Fruit fly (Drosophila melanogaster) whole organism, embryonic: ENCODE data around the gene CG34266.

Experiments
- Atf3 ChIP-seq: fragments of 200-800 bp; sonication (Bioruptor generic); optimal IDR thresholded peaks from 3 replicates; lab custom pipeline; 2016; ENCODE audit warnings: missing biosample characterization, missing genetic modification characterization
- B-H1 ChIP-seq: fragments of 200-800 bp; sonication (Bioruptor generic); IDR thresholded peaks from 3 replicates; pipeline ENCODE4 v1.3.6; 2022; ENCODE audit warnings: missing biosample characterization, missing genetic modification characterization
- CG10543 ChIP-seq: fragments of 200-800 bp; sonication (Bioruptor generic); optimal IDR thresholded peaks from 3 replicates; lab custom pipeline; 2017; ENCODE audit warnings: missing biosample characterization, mild to moderate bottlenecking, missing genetic modification characterization, moderate library complexity
- CG11456 ChIP-seq: fragments of 200-800 bp; sonication (Bioruptor generic); IDR thresholded peaks from 3 replicates; pipeline ENCODE4 v1.3.6; 2022; ENCODE audit warnings: missing biosample characterization, missing genetic modification characterization
- CG14014 ChIP-seq: fragments of 200-800 bp; sonication (Bioruptor generic); IDR thresholded peaks from 2 replicates; pipeline ENCODE4 v1.3.6; 2022; ENCODE audit warnings: missing biosample characterization, missing genetic modification characterization
- CG14965 ChIP-seq: fragments of 200-800 bp; sonication (Bioruptor generic); optimal IDR thresholded peaks from 2 replicates; lab custom pipeline; 2016; ENCODE audit warnings: missing biosample characterization, missing genetic modification characterization, borderline replicate concordance
- CG15269 ChIP-seq: fragments of 200-800 bp; sonication (Bioruptor generic); optimal IDR thresholded peaks from 2 replicates; lab custom pipeline; 2018; ENCODE audit warnings: missing biosample characterization, mild to moderate bottlenecking, missing genetic modification characterization, moderate library complexity
- CG2678 ChIP-seq: fragments of 200-800 bp; sonication (Bioruptor generic); optimal IDR thresholded peaks from 3 replicates; lab custom pipeline; 2019; ENCODE audit warnings: missing biosample characterization, mild to moderate bottlenecking, missing genetic modification characterization, moderate library complexity
- CG4424 ChIP-seq: fragments of 200-800 bp; sonication (Bioruptor generic); optimal IDR thresholded peaks from 3 replicates; lab custom pipeline; 2016; ENCODE audit warnings: missing biosample characterization, missing genetic modification characterization
- CG8290 ChIP-seq, 3 experiments: fragments of 200-800 bp; sonication (Bioruptor generic); optimal IDR thresholded peaks; 2 replicates each; lab custom pipeline; 2016 to 2019; ENCODE audit warnings: missing biosample characterization in 3 of 3, missing genetic modification characterization in 3 of 3, mild to moderate bottlenecking in 2 of 3, moderate library complexity in 1 of 3
- Fer3 ChIP-seq: fragments of 200-800 bp; sonication (Bioruptor generic); optimal IDR thresholded peaks from 2 replicates; lab custom pipeline; 2018; ENCODE audit warnings: missing biosample characterization, mild to moderate bottlenecking, missing genetic modification characterization, moderate library complexity
- GATAe ChIP-seq: fragments of 200-800 bp; sonication (Bioruptor generic); conservative IDR thresholded peaks from 2 replicates; pipeline ENCODE4 v1.3.6; 2022; ENCODE audit warnings: missing biosample characterization, missing genetic modification characterization
- H2.0 ChIP-seq: fragments of 200-800 bp; sonication (Bioruptor generic); IDR thresholded peaks from 2 replicates; pipeline ENCODE4 v1.3.6; 2022; ENCODE audit warnings: missing biosample characterization, missing genetic modification characterization
- Hr39 ChIP-seq: fragments of >200 bp; optimal IDR thresholded peaks from 2 replicates; lab custom pipeline; 2017
- Hr78 ChIP-seq, 2 experiments: fragments of 200-800 bp in 1 of 2; fragments of >200 bp in 1 of 2; sonication (Bioruptor generic) in 1 of 2; optimal IDR thresholded peaks; 2 replicates each; lab custom pipeline; 2017 to 2019; ENCODE audit warnings: missing biosample characterization in 2 of 2, missing genetic modification characterization in 2 of 2, mild to moderate bottlenecking in 1 of 2, moderate library complexity in 1 of 2
- PHDP ChIP-seq: fragments of 200-800 bp; sonication (Bioruptor generic); optimal IDR thresholded peaks from 3 replicates; lab custom pipeline; 2018; ENCODE audit warnings: missing biosample characterization, mild to moderate bottlenecking, missing genetic modification characterization, moderate library complexity
- Scr ChIP-seq: fragments of 200-800 bp; sonication (Bioruptor generic); IDR thresholded peaks from 2 replicates; pipeline ENCODE4 v1.3.6; 2022; ENCODE audit warnings: missing biosample characterization, missing genetic modification characterization; ENCODE audit not compliant: partially characterized antibody
- Side ChIP-seq: fragments of 200-800 bp; sonication (Bioruptor generic); optimal IDR thresholded peaks from 2 replicates; lab custom pipeline; 2016; ENCODE audit warnings: missing biosample characterization, missing genetic modification characterization
- Sry-β ChIP-seq: fragments of 200-800 bp; sonication (Bioruptor generic); optimal IDR thresholded peaks from 2 replicates; lab custom pipeline; 2018; ENCODE audit warnings: missing biosample characterization, mild to moderate bottlenecking, missing genetic modification characterization, moderate library complexity
- Xrp1 ChIP-seq: fragments of 200-800 bp; sonication (Bioruptor generic); IDR thresholded peaks from 2 replicates; pipeline ENCODE4 v1.3.6; 2022; ENCODE audit warnings: missing biosample characterization, missing genetic modification characterization
- chinmo ChIP-seq: fragments of 200-800 bp; sonication (Bioruptor generic); IDR thresholded peaks from 4 replicates; pipeline ENCODE4 v1.3.6; 2022; ENCODE audit warnings: missing biosample characterization, missing genetic modification characterization; ENCODE audit not compliant: partially characterized antibody
- chm ChIP-seq: fragments of 200-800 bp; sonication (Bioruptor generic); IDR thresholded peaks from 2 replicates; pipeline ENCODE4 v1.3.6; 2022; ENCODE audit warnings: missing biosample characterization, missing genetic modification characterization
- crp ChIP-seq, 2 experiments: fragments of 200-800 bp; sonication (Bioruptor generic); optimal IDR thresholded peaks; 2 replicates in 1 of 2; 3 replicates in 1 of 2; lab custom pipeline; 2017; ENCODE audit warnings: missing biosample characterization in 2 of 2, missing genetic modification characterization in 2 of 2, mild to moderate bottlenecking in 1 of 2, moderate library complexity in 1 of 2
- cwo ChIP-seq: fragments of 200-800 bp; sonication (Bioruptor generic); optimal IDR thresholded peaks from 3 replicates; lab custom pipeline; 2017; ENCODE audit warnings: missing biosample characterization, missing genetic modification characterization, mild to moderate bottlenecking, moderate library complexity, missing genetic modification reagents
- exex ChIP-seq: fragments of 200-800 bp; sonication (Bioruptor generic); optimal IDR thresholded peaks from 4 replicates; lab custom pipeline; 2018; ENCODE audit warnings: missing biosample characterization, mild to moderate bottlenecking, missing genetic modification characterization, moderate library complexity
- gro ChIP-seq: fragments of 200-800 bp; sonication (Bioruptor generic); optimal IDR thresholded peaks from 2 replicates; lab custom pipeline; 2016; ENCODE audit warnings: missing biosample characterization, missing genetic modification characterization
- inv ChIP-seq: fragments of 200-800 bp; sonication (Bioruptor generic); IDR thresholded peaks from 2 replicates; pipeline ENCODE4 v1.3.6; 2022; ENCODE audit warnings: missing biosample characterization, missing genetic modification characterization; ENCODE audit not compliant: partially characterized antibody
- kah ChIP-seq: fragments of 200-800 bp; sonication (Bioruptor generic); optimal IDR thresholded peaks from 2 replicates; lab custom pipeline; 2018; ENCODE audit warnings: missing biosample characterization, mild to moderate bottlenecking, missing genetic modification characterization
- lab ChIP-seq: fragments of 200-800 bp; sonication (Bioruptor generic); optimal IDR thresholded peaks from 3 replicates; lab custom pipeline; 2017; ENCODE audit warnings: missing biosample characterization, missing genetic modification characterization, mild to moderate bottlenecking, moderate library complexity, missing genetic modification reagents
- prd ChIP-seq, 3 experiments: fragments of >200 bp in 2 of 3; fragments of 200-800 bp in 1 of 3; sonication (Bioruptor generic) in 1 of 3; optimal IDR thresholded peaks in 2 of 3; IDR thresholded peaks in 1 of 3; 2 replicates in 2 of 3; 3 replicates in 1 of 3; pipeline versions ENCODE4 v1.3.6 to Lab custom; 2017 to 2022; ENCODE audit warnings: missing biosample characterization in 1 of 3, missing genetic modification characterization in 1 of 3
- rib ChIP-seq: fragments of 200-800 bp; sonication (Bioruptor generic); IDR thresholded peaks from 2 replicates; pipeline ENCODE4 v1.3.6; 2022; ENCODE audit warnings: missing biosample characterization, missing genetic modification characterization
- sens ChIP-seq: fragments of 200-800 bp; sonication (Bioruptor generic); peaks from one replicate; lab custom pipeline; 2016; ENCODE audit warnings: missing biosample characterization, missing genetic modification characterization
- sug ChIP-seq: fragments of 200-800 bp; optimal IDR thresholded peaks from 2 replicates; lab custom pipeline; 2019; ENCODE audit warnings: missing biosample characterization, mild to moderate bottlenecking, missing genetic modification characterization, moderate library complexity

Gene CG34266

DNA sequence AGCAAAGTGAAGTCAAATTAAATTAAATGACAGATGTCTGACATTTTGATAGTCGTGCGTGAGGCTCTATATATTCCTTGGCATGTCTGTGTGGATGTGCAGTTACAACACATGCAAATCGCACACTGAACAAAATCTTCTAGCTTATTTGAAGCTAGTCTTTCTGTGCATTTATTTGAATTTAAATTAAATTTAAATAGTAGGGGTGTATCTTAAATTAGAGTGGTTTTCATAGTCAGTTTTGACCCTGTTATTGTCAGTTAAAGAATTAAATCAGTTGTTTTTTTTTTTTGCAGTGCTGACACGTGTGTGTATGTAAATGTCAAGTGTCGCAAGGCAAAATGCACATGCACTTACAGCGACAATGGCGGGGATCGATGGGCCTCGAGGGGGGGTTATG lies 1.4 kb downstream of the CG34266 start (continued):
- no peak for TF ChIP-seq inv (GFP tag; lab: Robert Waterston, UW)
- TF ChIP-seq Xrp1, result 0 out of 2 replicates have a peak, but pooled peaks have one; percentile 9
- no peak for TF ChIP-seq kah (GFP tag; lab: Kevin White, UChicago)
- no peak for TF ChIP-seq crp (GFP tag; optimal IDR thresholded peaks at IDR 0.05; lab: Kevin White, UChicago)
- TF ChIP-seq CG4424 (GFP tag; lab: Kevin White, UChicago), result no peak
- TF ChIP-seq prd (optimal IDR thresholded peaks at IDR 0.05; lab: Kevin White, UChicago), result no peak
- TF ChIP-seq prd (GFP tag; IDR thresholded peaks at IDR 0.05; lab: Robert Waterston, UW), result peak; percentile 56; the same call in 2 of the 3 replicates

- TF ChIP-seq CG11456 (GFP tag; lab: Robert Waterston, UW), result 0 out of 3 replicates have a peak, but pooled peaks have one; percentile 37
- TF ChIP-seq Hr78 (GFP tag; optimal IDR thresholded peaks at IDR 0.05; lab: Kevin White, UChicago), result peak in 1 of 2 experiments; percentile 71
- TF ChIP-seq CG10543 (GFP tag; lab: Kevin White, UChicago), result no peak
- TF ChIP-seq Atf3 (GFP tag; lab: Kevin White, UChicago), result no peak
- peak; percentile 73 for TF ChIP-seq Hr39 (lab: Kevin White, UChicago)
- peak; percentile 64 for TF ChIP-seq cwo (GFP tag; lab: Kevin White, UChicago)
Measured at dm6 chr3L:4684622-4685276, 7.1 kb downstream of the CG34266 start.

- no peak for TF ChIP-seq B-H1
- TF ChIP-seq sens, result peak; percentile 52
- TF ChIP-seq CG15269 (tag; lab: Kevin White, UChicago), result peak; percentile 17
- no peak for TF ChIP-seq Sry-β (GFP tag; lab: Kevin White, UChicago)
- peak; percentile 8 for TF ChIP-seq CG2678 (tag; lab: Kevin White, UChicago)
- TF ChIP-seq PHDP (tag; lab: Kevin White, UChicago), result peak; percentile 16
Measured at dm6 chr3L:4686050-4686449, 8.4 kb downstream of the CG34266 start.

DNA sequence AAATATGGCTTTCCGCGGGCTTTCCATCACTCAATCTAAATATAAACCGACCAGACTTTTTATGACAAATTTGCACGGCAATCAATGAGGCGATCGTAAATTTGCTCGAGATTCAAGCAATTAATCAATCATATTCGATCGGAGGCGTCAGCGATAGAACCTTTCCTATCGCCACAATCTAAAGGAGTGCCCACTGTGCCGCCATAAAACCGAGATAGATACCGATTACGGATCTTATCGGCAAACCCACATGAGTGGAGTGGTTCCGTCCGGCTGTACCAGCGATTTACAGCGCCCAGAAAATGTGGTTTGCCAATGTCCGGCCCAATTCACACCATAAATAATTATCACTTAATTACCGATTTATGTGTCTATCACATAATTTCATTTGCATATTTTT lies 9.0 kb downstream of the CG34266 start:
- TF ChIP-seq rib (GFP tag; lab: Robert Waterston, UW), result no peak
- TF ChIP-seq Scr (GFP tag; lab: Robert Waterston, UW), result no peak
- no peak for TF ChIP-seq H2.0 (GFP tag; lab: Robert Waterston, UW)
- TF ChIP-seq gro (GFP tag; lab: Kevin White, UChicago), result peak; percentile 12
- TF ChIP-seq CG14014 (GFP tag; lab: Robert Waterston, UW), result 0 out of 2 replicates have a peak, but pooled peaks have one; percentile 31
- TF ChIP-seq exex (tag; lab: Kevin White, UChicago), result peak; percentile 67
- TF ChIP-seq CG8290 (GFP tag; optimal IDR thresholded peaks at IDR 0.05; lab: Kevin White, UChicago), result no peak
- TF ChIP-seq CG8290 (tag; optimal IDR thresholded peaks at IDR 0.05; lab: Kevin White, UChicago), result peak in 1 of 2 experiments; percentile 14
- TF ChIP-seq Side (GFP tag; lab: Kevin White, UChicago), result no peak
- 0 out of 4 replicates have a peak, but pooled peaks have one; percentile 14 for TF ChIP-seq chinmo (GFP tag; lab: Robert Waterston, UW)
- TF ChIP-seq chm (GFP tag; lab: Robert Waterston, UW), result no peak
- TF ChIP-seq lab (GFP tag; lab: Kevin White, UChicago), result peak; percentile 18
- TF ChIP-seq sug (tag; lab: Kevin White, UChicago), result peak; percentile 72
- peak; percentile 49; the same call in 1 of the 2 replicates for TF ChIP-seq GATAe
- no peak for TF ChIP-seq CG14965 (GFP tag; lab: Kevin White, UChicago)
- no peak for TF ChIP-seq Fer3
